Fruit fly (Drosophila melanogaster) S2 (cell line): ENCODE results near the gene CG7248.

Experiments used
- CG8478 ChIP-seq: fragments of >200 bp; optimal IDR thresholded peaks from 2 replicates; lab custom pipeline; 2018
- CTCF ChIP-seq, 2 experiments: fragments of >200 bp; optimal IDR thresholded peaks; 2 replicates each; lab custom pipeline; 2018

The CG7248 gene

dm6 chr3L:11953783-11954182 lies at the start of gene CG7248:
Gene CG7248, plus strand, starts transcription at chr3L:11954083.
- TF ChIP-seq CG8478 (lab: Kevin White, UChicago) (no peak), CTCF (optimal IDR thresholded peaks at IDR 0.05; lab: Kevin White, UChicago) (no peak)

- TF ChIP-seq CG8478 (lab: Kevin White, UChicago): no peak
- TF ChIP-seq CTCF (optimal IDR thresholded peaks at IDR 0.05; lab: Kevin White, UChicago): peak; percentile 28 to 44
These were observed 35.7 kb upstream of the CG7248 start for dm6 chr3L:11918217-11918616.

dm6 chr3L:11921213-11921612 lies 32.7 kb upstream of the CG7248 start, which contains the start of gene CG11588:
Gene CG11588, plus strand, starts transcription at chr3L:11921513.
- TF ChIP-seq CG8478 (lab: Kevin White, UChicago): no peak
- TF ChIP-seq CTCF (optimal IDR thresholded peaks at IDR 0.05; lab: Kevin White, UChicago): no peak

dm6 chr3L:11924657-11925056 lies 29.2 kb upstream of the CG7248 start, which contains the start of gene SdhAL:
Gene SdhAL, minus strand, starts transcription at chr3L:11924757.
- TF ChIP-seq CG8478 (lab: Kevin White, UChicago) (no peak), CTCF (optimal IDR thresholded peaks at IDR 0.05; lab: Kevin White, UChicago) (no peak)

- TF ChIP-seq CTCF (optimal IDR thresholded peaks at IDR 0.05; lab: Kevin White, UChicago) (no peak), CG8478 (lab: Kevin White, UChicago) (no peak)
These were observed 28.5 kb upstream of the CG7248 start for dm6 chr3L:11925382-11925781.

- no peak for TF ChIP-seq CG8478 (lab: Kevin White, UChicago)
These were observed 26.6 kb upstream of the CG7248 start, which contains the start of gene byn for dm6 chr3L:11927287-11927743. Gene byn, plus strand, starts transcription at chr3L:11927693.

dm6 chr3L:11931619-11932018 lies 22.3 kb upstream of the CG7248 start:
- no peak for TF ChIP-seq CG8478 (lab: Kevin White, UChicago)
- TF ChIP-seq CTCF (optimal IDR thresholded peaks at IDR 0.05; lab: Kevin White, UChicago): no peak

- TF ChIP-seq CTCF (optimal IDR thresholded peaks at IDR 0.05; lab: Kevin White, UChicago): no peak
- no peak for TF ChIP-seq CG8478 (lab: Kevin White, UChicago)
These were observed 16.6 kb upstream of the CG7248 start for dm6 chr3L:11937270-11937669.

dm6 chr3L:11938716-11939115 lies 15.2 kb upstream of the CG7248 start, which contains the start of gene CG44837:
Gene CG44837, minus strand, starts transcription at chr3L:11938872.
- TF ChIP-seq CG8478 (lab: Kevin White, UChicago): no peak
- TF ChIP-seq CTCF (optimal IDR thresholded peaks at IDR 0.05; lab: Kevin White, UChicago): no peak

dm6 chr3L:11941612-11942011 lies 12.3 kb upstream of the CG7248 start, which contains the start of gene Rpt4R:
Gene Rpt4R, plus strand, starts transcription at chr3L:11941912.
- no peak for TF ChIP-seq CTCF (optimal IDR thresholded peaks at IDR 0.05; lab: Kevin White, UChicago)
- TF ChIP-seq CG8478 (lab: Kevin White, UChicago): no peak

dm6 chr3L:11944752-11945151 lies 9.1 kb upstream of the CG7248 start, which contains the start of gene CG5883:
Gene CG5883, minus strand, starts transcription at chr3L:11944852.
- TF ChIP-seq CTCF (optimal IDR thresholded peaks at IDR 0.05; lab: Kevin White, UChicago) (no peak), CG8478 (lab: Kevin White, UChicago) (no peak)

dm6 chr3L:11947357-11947756 lies 6.5 kb upstream of the CG7248 start, which contains the start of gene CG7252:
Gene CG7252, plus strand, starts transcription at chr3L:11947675.
- TF ChIP-seq CG8478 (lab: Kevin White, UChicago) (no peak), CTCF (optimal IDR thresholded peaks at IDR 0.05; lab: Kevin White, UChicago) (no peak)

dm6 chr3L:11949539-11949938 lies 4.3 kb upstream of the CG7248 start, which contains the start of gene CG17826:
Gene CG17826, plus strand, starts transcription at chr3L:11949839.
- TF ChIP-seq CTCF (optimal IDR thresholded peaks at IDR 0.05; lab: Kevin White, UChicago) (no peak), CG8478 (lab: Kevin White, UChicago) (no peak)

dm6 chr3L:11953217-11953616 lies 666 bp upstream of the CG7248 start, which contains the start of gene obst-G:
Gene obst-G, minus strand, starts transcription at chr3L:11953317.
- no peak for TF ChIP-seq CG8478 (lab: Kevin White, UChicago)
- TF ChIP-seq CTCF (optimal IDR thresholded peaks at IDR 0.05; lab: Kevin White, UChicago): no peak

- no peak for TF ChIP-seq CG8478 (lab: Kevin White, UChicago)
- no peak for TF ChIP-seq CTCF (optimal IDR thresholded peaks at IDR 0.05; lab: Kevin White, UChicago)
These were observed 3.9 kb downstream of the CG7248 start, which contains the start of the genes CG11570 and CG43294 for dm6 chr3L:11957669-11958333. Gene CG11570, minus strand, starts transcription at chr3L:11957769. Gene CG43294, plus strand, starts transcription at chr3L:11958283.
